Worm (Caenorhabditis elegans) whole organism, L4 larva: ENCODE measurements around the gene coq-3.
A peak's percentile ranks its signal among the peaks of the same experiment; 100 is the strongest.

Experiments
- D1046.2 ChIP-seq: fragments of 200-800 bp; sonication (Bioruptor generic); IDR thresholded peaks from 2 replicates; pipeline ENCODE4 v1.3.6; 2022; ENCODE audit warnings: missing genetic modification characterization, missing compliant biosample characterization
- F10B5.3 ChIP-seq: sonication (generic microtip); optimal IDR thresholded peaks from 2 replicates; lab custom pipeline; 2016; ENCODE audit warnings: mild to moderate bottlenecking, missing genetic modification characterization, missing compliant biosample characterization
- F44E2.7 ChIP-seq: fragments of 200-800 bp; sonication (Bioruptor generic); IDR thresholded peaks from 2 replicates; pipeline ENCODE4 v2.1.2; 2022; ENCODE audit warnings: missing genetic modification characterization, missing compliant biosample characterization
- F49E8.2 ChIP-seq: sonication (generic microtip); optimal IDR thresholded peaks from 2 replicates; lab custom pipeline; 2016; ENCODE audit warnings: missing compliant biosample characterization, mild to moderate bottlenecking, missing genetic modification characterization, borderline replicate concordance
- Y105C5A.15 ChIP-seq: fragments of 200-800 bp; sonication (Bioruptor generic); IDR thresholded peaks from 2 replicates; pipeline ENCODE4 v1.3.6; 2022; ENCODE audit warnings: missing genetic modification characterization, missing compliant biosample characterization
- Y5F2A.4 ChIP-seq: fragments of 200-800 bp; sonication (Bioruptor generic); optimal IDR thresholded peaks from 2 replicates; lab custom pipeline; 2018; ENCODE audit warnings: mild to moderate bottlenecking, missing genetic modification characterization, missing compliant biosample characterization
- Y75B8A.6 ChIP-seq: fragments of 200-800 bp; sonication (Bioruptor generic); IDR thresholded peaks from 2 replicates; pipeline ENCODE4 v1.3.6; 2022; ENCODE audit warnings: missing genetic modification reagents, missing genetic modification characterization, missing compliant biosample characterization
- ZK337.2 ChIP-seq: fragments of 200-800 bp; sonication (Bioruptor generic); IDR thresholded peaks from 2 replicates; pipeline ENCODE4 v1.3.6; 2022; ENCODE audit warnings: missing genetic modification reagents, missing genetic modification characterization, missing compliant biosample characterization
- aly-2 ChIP-seq: sonication (generic microtip); optimal IDR thresholded peaks from 2 replicates; lab custom pipeline; 2018; ENCODE audit warnings: missing biosample characterization, missing genetic modification characterization
- ama-1 ChIP-seq: fragments of 150-350 bp; optimal IDR thresholded peaks from 2 replicates; lab custom pipeline; 2014; ENCODE audit warnings: inconsistent platforms, mixed read lengths
- ceh-20 ChIP-seq: fragments of 200-800 bp; sonication (Bioruptor generic); IDR thresholded peaks from 2 replicates; pipeline ENCODE4 v1.3.6; 2022; ENCODE audit warnings: missing genetic modification reagents, missing genetic modification characterization, missing compliant biosample characterization
- ceh-32 ChIP-seq: sonication (generic microtip); optimal IDR thresholded peaks from 2 replicates; lab custom pipeline; 2016; ENCODE audit warnings: mild to moderate bottlenecking, missing genetic modification characterization, missing compliant biosample characterization; ENCODE audit not compliant: poor library complexity
- ceh-62 ChIP-seq: sonication (generic microtip); optimal IDR thresholded peaks from 2 replicates; lab custom pipeline; 2017; ENCODE audit warnings: missing biosample characterization, missing genetic modification characterization
- ces-1 ChIP-seq: fragments of 150-350 bp; sonication (generic microtip); optimal IDR thresholded peaks from 4 replicates; lab custom pipeline; 2014; ENCODE audit warnings: missing biosample characterization, missing genetic modification reagents, missing genetic modification characterization
- ctbp-1 ChIP-seq: fragments of 200-800 bp; sonication (Bioruptor generic); IDR thresholded peaks from 2 replicates; pipeline ENCODE4 v1.3.6; 2022; ENCODE audit warnings: missing genetic modification reagents, missing genetic modification characterization, missing compliant biosample characterization
- daf-16 ChIP-seq, 3 experiments: sonication (generic microtip); optimal IDR thresholded peaks; 2 replicates each; lab custom pipeline; 2016 to 2017; ENCODE audit warnings: missing genetic modification characterization in 3 of 3, missing genetic modification reagents in 3 of 3, mild to moderate bottlenecking in 2 of 3, missing compliant biosample characterization in 2 of 3, missing biosample characterization in 1 of 3, moderate library complexity in 1 of 3
- daf-8 ChIP-seq: fragments of 200-800 bp; sonication (Bioruptor generic); IDR thresholded peaks from 2 replicates; pipeline ENCODE4 v1.3.6; 2022; ENCODE audit warnings: missing genetic modification characterization, missing compliant biosample characterization
- dmd-9 ChIP-seq: fragments of 200-800 bp; sonication (Bioruptor generic); IDR thresholded peaks from 2 replicates; pipeline ENCODE4 v1.3.6; 2022; ENCODE audit warnings: missing genetic modification reagents, missing genetic modification characterization, missing compliant biosample characterization
- dve-1 ChIP-seq: sonication (generic microtip); optimal IDR thresholded peaks from 2 replicates; lab custom pipeline; 2017; ENCODE audit warnings: antibody characterized with exemption, mild to moderate bottlenecking, missing genetic modification characterization, missing compliant biosample characterization; ENCODE audit not compliant: insufficient read depth
- egl-27 ChIP-seq: sonication (generic microtip); optimal IDR thresholded peaks from 3 replicates; lab custom pipeline; 2017; ENCODE audit warnings: missing biosample characterization, missing genetic modification reagents, missing genetic modification characterization
- gei-8 ChIP-seq: fragments of 200-800 bp; sonication (Bioruptor generic); optimal IDR thresholded peaks from 2 replicates; lab custom pipeline; 2018; ENCODE audit warnings: mild to moderate bottlenecking, missing genetic modification characterization, missing compliant biosample characterization
- hmg-1.1 ChIP-seq: fragments of 200-800 bp; sonication (Bioruptor generic); IDR thresholded peaks from 2 replicates; pipeline ENCODE4 v1.3.6; 2022; ENCODE audit warnings: missing genetic modification reagents, missing genetic modification characterization, missing compliant biosample characterization
- jun-1 ChIP-seq: fragments of 150-350 bp; optimal IDR thresholded peaks from 2 replicates; lab custom pipeline; 2014; ENCODE audit warnings: missing biosample characterization, missing genetic modification reagents, missing genetic modification characterization
- lin-38 ChIP-seq: fragments of 200-800 bp; sonication (Bioruptor generic); IDR thresholded peaks from 2 replicates; pipeline ENCODE4 v1.3.6; 2022; ENCODE audit warnings: missing genetic modification reagents, missing genetic modification characterization, missing compliant biosample characterization
- madf-5 ChIP-seq, 2 experiments: fragments of 200-800 bp; sonication (Bioruptor generic); IDR thresholded peaks; 2 replicates each; pipeline ENCODE4 v1.3.6; 2022; ENCODE audit warnings: missing compliant biosample characterization in 2 of 2, missing genetic modification characterization in 2 of 2
- madf-9 ChIP-seq: fragments of 200-800 bp; sonication (Bioruptor generic); conservative IDR thresholded peaks from 2 replicates; pipeline ENCODE4 v1.3.6; 2022; ENCODE audit warnings: missing genetic modification reagents, missing genetic modification characterization, missing compliant biosample characterization
- mep-1 ChIP-seq: fragments of 150-350 bp; sonication (generic microtip); optimal IDR thresholded peaks from 3 replicates; lab custom pipeline; 2014; ENCODE audit warnings: missing biosample characterization, missing genetic modification characterization
- nhr-102 ChIP-seq: sonication (generic microtip); optimal IDR thresholded peaks from 2 replicates; lab custom pipeline; 2016; ENCODE audit warnings: mild to moderate bottlenecking, missing genetic modification characterization, moderate library complexity, missing compliant biosample characterization
- nhr-25 ChIP-seq: sonication (generic microtip); optimal IDR thresholded peaks from 2 replicates; lab custom pipeline; 2017; ENCODE audit warnings: missing genetic modification characterization, mild to moderate bottlenecking, missing compliant biosample characterization, antibody characterized with exemption, moderate library complexity, borderline replicate concordance; ENCODE audit not compliant: insufficient read depth
- nhr-42 ChIP-seq: fragments of 200-800 bp; sonication (Bioruptor generic); IDR thresholded peaks from 2 replicates; pipeline ENCODE4 v1.3.6; 2022; ENCODE audit warnings: missing genetic modification characterization, missing compliant biosample characterization
- nhr-76 ChIP-seq: fragments of 150-350 bp; optimal IDR thresholded peaks from 2 replicates; lab custom pipeline; 2014; ENCODE audit warnings: missing biosample characterization, missing genetic modification characterization
- pha-4 ChIP-seq, 2 experiments: fragments of 150-350 bp in 1 of 2; fragments of 200-800 bp in 1 of 2; sonication (Bioruptor generic) in 1 of 2; IDR thresholded peaks in 1 of 2; optimal IDR thresholded peaks in 1 of 2; 2 replicates each; pipeline versions ENCODE4 v1.3.6 to Lab custom; 2014 to 2022; ENCODE audit warnings: missing genetic modification characterization in 2 of 2, missing genetic modification reagents in 2 of 2, missing biosample characterization in 1 of 2, missing compliant biosample characterization in 1 of 2
- rbr-2 ChIP-seq: sonication (generic microtip); optimal IDR thresholded peaks from 2 replicates; lab custom pipeline; 2016; ENCODE audit warnings: missing genotype, missing genetic modification characterization, missing compliant biosample characterization
- saeg-2 ChIP-seq: fragments of 200-800 bp; sonication (Bioruptor generic); IDR thresholded peaks from 2 replicates; pipeline ENCODE4 v1.3.6; 2022; ENCODE audit warnings: missing genetic modification reagents, missing genetic modification characterization, missing compliant biosample characterization
- sdz-12 ChIP-seq: fragments of 200-800 bp; sonication (Bioruptor generic); optimal IDR thresholded peaks from 2 replicates; lab custom pipeline; 2018; ENCODE audit warnings: mild to moderate bottlenecking, missing genetic modification characterization, missing compliant biosample characterization
- snpc-1.2 ChIP-seq: fragments of 200-800 bp; sonication (Bioruptor generic); IDR thresholded peaks from 2 replicates; pipeline ENCODE4 v1.3.6; 2022; ENCODE audit warnings: missing genetic modification reagents, missing genetic modification characterization, missing compliant biosample characterization
- spr-1 ChIP-seq: sonication (generic microtip); optimal IDR thresholded peaks from 2 replicates; lab custom pipeline; 2016; ENCODE audit warnings: mild to moderate bottlenecking, missing genetic modification characterization, missing compliant biosample characterization
- spr-3 ChIP-seq: fragments of 200-800 bp; sonication (Bioruptor generic); optimal IDR thresholded peaks from 2 replicates; lab custom pipeline; 2018; ENCODE audit warnings: mild to moderate bottlenecking, missing genetic modification characterization, missing compliant biosample characterization
- tra-1 ChIP-seq: fragments of 200-800 bp; sonication (Bioruptor generic); IDR thresholded peaks from 2 replicates; pipeline ENCODE4 v1.3.6; 2022; ENCODE audit warnings: missing genetic modification reagents, missing genetic modification characterization, missing compliant biosample characterization
- unc-130 ChIP-seq: sonication (generic microtip); optimal IDR thresholded peaks from 2 replicates; lab custom pipeline; 2016; ENCODE audit warnings: missing genetic modification reagents, missing genetic modification characterization, missing compliant biosample characterization
- vab-7 ChIP-seq: fragments of 200-800 bp; sonication (Bioruptor generic); IDR thresholded peaks from 2 replicates; pipeline ENCODE4 v1.3.6; 2022; ENCODE audit warnings: missing genetic modification reagents, missing genetic modification characterization, missing compliant biosample characterization
- zag-1 ChIP-seq: fragments of 150-350 bp; optimal IDR thresholded peaks from 2 replicates; lab custom pipeline; 2014; ENCODE audit warnings: missing biosample characterization, missing genetic modification characterization
- ztf-11 ChIP-seq: fragments of 150-350 bp; optimal IDR thresholded peaks from 2 replicates; lab custom pipeline; 2014; ENCODE audit warnings: missing biosample characterization, missing genetic modification characterization

coq-3 gene

ce11 chrIV:14793900-14794624, 2.1 kb downstream of the coq-3 start (continued):
- TF ChIP-seq Y75B8A.6 (GFP tag; lab: Robert Waterston, UW) (no peak), nhr-42 (GFP tag; lab: Robert Waterston, UW) (no peak), ces-1 (GFP tag; lab: Kevin White, UChicago) (no peak), gei-8 (no peak), nhr-76 (tag; lab: Kevin White, UChicago) (no peak), daf-8 (GFP tag; lab: Robert Waterston, UW) (no peak), zag-1 (tag; lab: Kevin White, UChicago) (no peak), ZK337.2 (GFP tag; lab: Robert Waterston, UW) (no peak), D1046.2 (no peak), rbr-2 (tag; lab: Kevin White, UChicago) (peak; percentile 60), ceh-20 (GFP tag; lab: Robert Waterston, UW) (peak; percentile 36; the same call in 1 of the 2 replicates), ctbp-1 (0 out of 2 replicates have a peak, but pooled peaks have one; percentile 46), F10B5.3 (tag; lab: Kevin White, UChicago) (no peak), vab-7 (GFP tag; lab: Robert Waterston, UW) (peak; percentile 33; the same call in 1 of the 2 replicates), hmg-1.1 (peak; percentile 62; the same call in 1 of the 2 replicates), tra-1 (GFP tag; lab: Robert Waterston, UW) (no peak), pha-4 (GFP tag; IDR thresholded peaks at IDR 0.05; lab: Robert Waterston, UW) (peak; percentile 14; the same call in 1 of the 2 replicates), pha-4 (tag; optimal IDR thresholded peaks at IDR 0.05; lab: Kevin White, UChicago) (no peak), egl-27 (tag; lab: Kevin White, UChicago) (no peak), jun-1 (tag; lab: Kevin White, UChicago) (no peak), F49E8.2 (tag; lab: Kevin White, UChicago) (no peak), ztf-11 (no peak)

ce11 chrIV:14792602-14793232, 3.4 kb downstream of the coq-3 start, which contains the start of gene gdi-1:
Gene gdi-1, minus strand, starts transcription at chrIV:14792887.
- TF ChIP-seq unc-130 (GFP tag; lab: Kevin White, UChicago), result no peak
- TF ChIP-seq mep-1 (tag; lab: Kevin White, UChicago), result peak; percentile 23
- no peak for TF ChIP-seq daf-16 (GFP tag; optimal IDR thresholded peaks at IDR 0.05; lab: Kevin White, UChicago)
- TF ChIP-seq daf-16 (tag; optimal IDR thresholded peaks at IDR 0.05; lab: Kevin White, UChicago), result peak; percentile 3
- TF ChIP-seq dmd-9, result 0 out of 2 replicates have a peak, but pooled peaks have one; percentile 11
- TF ChIP-seq ama-1 (lab: Kevin White, UChicago), result peak; percentile 56
- no peak for TF ChIP-seq ceh-32 (tag; lab: Kevin White, UChicago)
- TF ChIP-seq dve-1 (tag; lab: Kevin White, UChicago), result no peak
- TF ChIP-seq lin-38 (GFP tag; lab: Robert Waterston, UW), result 0 out of 2 replicates have a peak, but pooled peaks have one; percentile 6
- TF ChIP-seq madf-9 (GFP tag; lab: Robert Waterston, UW), result 0 out of 2 replicates have a peak, but pooled peaks have one; percentile 11

ce11 chrIV:14790579-14790978, 5.5 kb downstream of the coq-3 start:
- TF ChIP-seq spr-1 (no peak), Y105C5A.15 (GFP tag; lab: Robert Waterston, UW) (no peak), ceh-62 (no peak), saeg-2 (GFP tag; lab: Robert Waterston, UW) (no peak), aly-2 (tag; lab: Kevin White, UChicago) (no peak), F44E2.7 (GFP tag; lab: Robert Waterston, UW) (no peak), nhr-102 (peak; percentile 7), Y5F2A.4 (no peak), unc-130 (GFP tag; lab: Kevin White, UChicago) (no peak), daf-16 (GFP tag; optimal IDR thresholded peaks at IDR 0.05; lab: Kevin White, UChicago) (no peak), daf-16 (tag; optimal IDR thresholded peaks at IDR 0.05; lab: Kevin White, UChicago) (peak; percentile 39), sdz-12 (GFP tag; lab: Kevin White, UChicago) (no peak), snpc-1.2 (GFP tag; lab: Robert Waterston, UW) (peak; percentile 72), spr-3 (GFP tag; lab: Kevin White, UChicago) (no peak), nhr-25 (no peak), madf-5 (GFP tag; IDR thresholded peaks at IDR 0.05; lab: Robert Waterston, UW) (no peak), D1046.2 (no peak), tra-1 (GFP tag; lab: Robert Waterston, UW) (no peak), pha-4 (GFP tag; IDR thresholded peaks at IDR 0.05; lab: Robert Waterston, UW) (peak; percentile 41; the same call in 1 of the 2 replicates), pha-4 (tag; optimal IDR thresholded peaks at IDR 0.05; lab: Kevin White, UChicago) (no peak), daf-8 (GFP tag; lab: Robert Waterston, UW) (no peak), ama-1 (lab: Kevin White, UChicago) (peak; percentile 31)
